Worm (Caenorhabditis elegans): ENCODE results near the gene R10D12.7.

R10D12.7 gene

DNA sequence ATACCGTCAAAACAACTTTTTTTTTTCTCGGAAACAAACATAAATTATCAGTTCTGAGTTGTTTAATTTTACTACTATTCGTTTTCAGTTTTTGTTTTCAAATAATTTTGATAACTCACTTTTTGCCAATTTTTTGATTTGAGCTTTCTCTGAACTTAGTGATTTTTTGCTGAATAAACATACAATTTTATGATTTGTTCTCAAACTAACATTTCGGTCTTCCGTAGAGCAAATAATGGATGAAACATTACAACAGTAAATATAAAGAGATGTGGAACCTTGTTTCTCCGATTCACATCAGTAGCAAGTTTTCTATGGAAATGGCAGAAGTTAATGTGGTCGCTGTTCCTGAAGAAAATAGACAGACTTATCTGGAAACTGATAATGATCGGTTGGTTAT lies at the start of gene R10D12.7:
Gene R10D12.7 (plus strand): TSS at position 301 of the 400 bp plus-strand sequence.
- no peak for TF ChIP-seq unc-62 (GFP tag; optimal IDR thresholded peaks at IDR 0.05)
- TF ChIP-seq ceh-9 (tag; optimal IDR thresholded peaks at IDR 0.05): no peak
- no peak for TF ChIP-seq nhr-43 (tag; optimal IDR thresholded peaks at IDR 0.05; ENCODE audit: poor library complexity, severe bottlenecking)
- TF ChIP-seq skn-1 (tag; optimal IDR thresholded peaks at IDR 0.05): no peak
- TF ChIP-seq egl-5 (tag; optimal IDR thresholded peaks at IDR 0.05): no peak
- TF ChIP-seq pha-4 (tag; optimal IDR thresholded peaks at IDR 0.05): no peak
- TF ChIP-seq fkh-10 (GFP tag; optimal IDR thresholded peaks at IDR 0.05): no peak
- TF ChIP-seq mml-1 (tag; optimal IDR thresholded peaks at IDR 0.05): no peak
- no peak for TF ChIP-seq elt-2 (tag; optimal IDR thresholded peaks at IDR 0.05)
- no peak for TF ChIP-seq eor-1 (tag; optimal IDR thresholded peaks at IDR 0.05)
- TF ChIP-seq nhr-12 (tag; optimal IDR thresholded peaks at IDR 0.05): no peak

- no peak for TF ChIP-seq nhr-28 (tag; optimal IDR thresholded peaks at IDR 0.05)
Observed at ce11 chrV:13902495-13902894, 47.4 kb upstream of the R10D12.7 start, which contains the start of gene C06B3.1. C06B3.1 (plus strand) TSS chrV:13902795.

DNA sequence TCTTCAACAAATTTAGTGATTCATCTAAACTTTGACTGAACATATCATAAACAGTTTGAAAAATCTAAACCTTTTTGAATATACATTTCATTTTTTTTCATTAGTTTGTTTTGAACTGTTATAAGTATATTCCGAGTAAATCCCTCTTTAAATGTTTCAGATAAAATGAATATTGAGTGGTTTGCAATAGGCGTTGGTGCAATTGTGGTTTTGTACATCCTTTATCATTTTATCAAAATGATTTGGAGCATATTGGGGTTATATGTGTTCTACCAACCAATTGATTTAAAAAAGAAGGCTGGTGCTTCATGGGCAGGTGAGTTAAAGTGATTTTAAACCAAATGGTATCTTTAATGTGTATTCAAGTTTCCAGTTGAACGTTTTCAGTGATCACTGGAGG lies 45.4 kb upstream of the R10D12.7 start, which contains the start of gene stdh-3:
Gene stdh-3 (plus strand): TSS at position 166 of the 400 bp plus-strand sequence.
- TF ChIP-seq nhr-77 (tag; optimal IDR thresholded peaks at IDR 0.05): no peak
- no peak for TF ChIP-seq ceh-9 (tag; optimal IDR thresholded peaks at IDR 0.05)
- TF ChIP-seq pqm-1 (tag; optimal IDR thresholded peaks at IDR 0.05): no peak
- TF ChIP-seq ZK546.5 (tag; optimal IDR thresholded peaks at IDR 0.05): no peak
- TF ChIP-seq fkh-10 (GFP tag; optimal IDR thresholded peaks at IDR 0.05): no peak
- TF ChIP-seq nhr-28 (tag; optimal IDR thresholded peaks at IDR 0.05): no peak
- no peak for TF ChIP-seq unc-62 (GFP tag; optimal IDR thresholded peaks at IDR 0.05)
- TF ChIP-seq eor-1 (tag; optimal IDR thresholded peaks at IDR 0.05): no peak
- no peak for TF ChIP-seq nhr-67 (tag; optimal IDR thresholded peaks at IDR 0.05)

DNA sequence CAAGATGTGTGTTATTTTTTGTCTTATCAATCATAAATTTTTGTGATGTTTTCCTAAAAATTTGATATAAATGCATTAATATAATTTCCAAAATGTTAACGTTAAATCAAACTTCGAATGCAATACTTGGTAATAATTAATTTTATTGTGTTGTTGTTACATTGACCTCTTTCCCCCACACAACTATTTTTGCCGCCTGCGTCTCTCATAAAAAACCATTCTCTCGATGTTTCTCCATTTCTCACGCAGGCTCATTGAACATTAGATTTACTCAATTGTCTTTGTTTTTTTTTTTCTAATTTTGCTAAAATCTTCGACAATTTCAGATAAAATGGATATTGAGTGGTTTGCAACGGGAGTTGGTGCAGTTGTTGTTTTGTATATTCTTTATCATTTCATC lies 43.7 kb upstream of the R10D12.7 start, which contains the start of gene stdh-1:
Gene stdh-1 (plus strand): TSS at position 327 of the 400 bp plus-strand sequence.
- TF ChIP-seq elt-2 (tag; optimal IDR thresholded peaks at IDR 0.05) (peak; percentile 48), nhr-43 (tag; optimal IDR thresholded peaks at IDR 0.05; ENCODE audit: poor library complexity, severe bottlenecking) (no peak), mdl-1 (tag; optimal IDR thresholded peaks at IDR 0.05) (no peak), nhr-77 (tag; optimal IDR thresholded peaks at IDR 0.05) (no peak), egl-5 (tag; optimal IDR thresholded peaks at IDR 0.05) (peak; percentile 50), pha-4 (tag; optimal IDR thresholded peaks at IDR 0.05) (peak; percentile 22), nfya-1 (tag; optimal IDR thresholded peaks at IDR 0.05; ENCODE audit: insufficient read depth) (peak; percentile 3), nhr-25 (tag; optimal IDR thresholded peaks at IDR 0.05) (no peak), hmg-11 (tag; optimal IDR thresholded peaks at IDR 0.05) (peak; percentile 5), unc-39 (tag; optimal IDR thresholded peaks at IDR 0.05) (no peak), ceh-9 (tag; optimal IDR thresholded peaks at IDR 0.05) (no peak), jun-1 (tag; optimal IDR thresholded peaks at IDR 0.05) (no peak), nhr-67 (tag; optimal IDR thresholded peaks at IDR 0.05) (no peak)

ce11 chrV:13907557-13908104 lies 42.2 kb upstream of the R10D12.7 start:
- TF ChIP-seq pha-4 (tag; optimal IDR thresholded peaks at IDR 0.05) (peak; percentile 3), nhr-77 (tag; optimal IDR thresholded peaks at IDR 0.05) (no peak), elt-3 (tag; optimal IDR thresholded peaks at IDR 0.05) (no peak), lsy-12 (tag; optimal IDR thresholded peaks at IDR 0.05) (peak; percentile 27), ama-1 (optimal IDR thresholded peaks at IDR 0.05) (peak; percentile 98), jun-1 (tag; optimal IDR thresholded peaks at IDR 0.05) (peak; percentile 72), unc-39 (tag; optimal IDR thresholded peaks at IDR 0.05) (no peak), nhr-43 (tag; optimal IDR thresholded peaks at IDR 0.05; ENCODE audit: poor library complexity, severe bottlenecking) (peak; percentile 78), fkh-2 (tag; optimal IDR thresholded peaks at IDR 0.05) (no peak), R02D3.7 (tag; optimal IDR thresholded peaks at IDR 0.05) (no peak), ceh-82 (tag; optimal IDR thresholded peaks at IDR 0.05) (no peak), elt-2 (tag; optimal IDR thresholded peaks at IDR 0.05) (peak; percentile 42), nhr-25 (tag; optimal IDR thresholded peaks at IDR 0.05) (peak; percentile 0), lin-39 (tag; optimal IDR thresholded peaks at IDR 0.05) (no peak)

Measured in whole organism, L3 larva.